Comparison of ENCODE assay signal across 3 fruit fly cellular contexts in genomic region chrX:19752344-19752743, dm6.
A peak's percentile ranks its signal among the peaks of the same experiment; 100 is the strongest.
TF ChIP-seq lines count a peak whose summit lies in the region.

No protein-coding gene starts in this region.

- no peak for TF ChIP-seq CTCF in whole organism, embryonic (GFP tag; optimal IDR thresholded peaks at IDR 0.05; lab: Kevin White, UChicago)

TF ChIP-seq in whole organism, adult, 20 proteins besides CTCF, POLR2A, EP300 and RAD21:
- TF ChIP-seq Clk (GFP tag; optimal IDR thresholded peaks at IDR 0.05; lab: Kevin White, UChicago), result no peak
- TF ChIP-seq CG5204 (GFP tag; optimal IDR thresholded peaks at IDR 0.05; lab: Kevin White, UChicago), result no peak
- peak; percentile 48 for TF ChIP-seq cic (GFP tag; optimal IDR thresholded peaks at IDR 0.05; lab: Kevin White, UChicago)
- TF ChIP-seq Mnt (GFP tag; optimal IDR thresholded peaks at IDR 0.05; lab: Kevin White, UChicago), result peak; percentile 38
- TF ChIP-seq CG7101 (tag; optimal IDR thresholded peaks at IDR 0.05; lab: Kevin White, UChicago), result no peak
- TF ChIP-seq CG12768 (GFP tag; optimal IDR thresholded peaks at IDR 0.05; lab: Kevin White, UChicago), result no peak
- no peak for TF ChIP-seq CG1620 (GFP tag; optimal IDR thresholded peaks at IDR 0.05; lab: Kevin White, UChicago)
- TF ChIP-seq tj (GFP tag; optimal IDR thresholded peaks at IDR 0.05; lab: Kevin White, UChicago), result no peak

TF ChIP-seq in whole organism, embryonic, 481 proteins besides CTCF, POLR2A, EP300 and RAD21 (continues in another document):
- no peak for TF ChIP-seq esg (GFP tag; conservative IDR thresholded peaks at IDR 0.05; lab: Robert Waterston, UW)
- 0 out of 2 replicates have a peak, but pooled peaks have one; percentile 30 for TF ChIP-seq GATAe (GFP tag; conservative IDR thresholded peaks at IDR 0.05; lab: Robert Waterston, UW)
- no peak for TF ChIP-seq CoRest (tag; optimal IDR thresholded peaks at IDR 0.05; lab: Kevin White, UChicago)
- TF ChIP-seq ci (GFP tag; IDR thresholded peaks at IDR 0.05; lab: Robert Waterston, UW), result 0 out of 3 replicates have a peak, but pooled peaks have one; percentile 33
- no peak for TF ChIP-seq nom (GFP tag; optimal IDR thresholded peaks at IDR 0.05; lab: Kevin White, UChicago)
- TF ChIP-seq Tbp (GFP tag; optimal IDR thresholded peaks at IDR 0.05; lab: Kevin White, UChicago), result no peak
- TF ChIP-seq CG34422 (GFP tag; IDR thresholded peaks at IDR 0.05; lab: Robert Waterston, UW), result no peak
- TF ChIP-seq E2f2 (GFP tag; IDR thresholded peaks at IDR 0.05; lab: Robert Waterston, UW), result no peak
- peak; percentile 71 for TF ChIP-seq sug (tag; optimal IDR thresholded peaks at IDR 0.05; lab: Kevin White, UChicago)
- TF ChIP-seq pho (GFP tag; optimal IDR thresholded peaks at IDR 0.05; lab: Kevin White, UChicago), result no peak
- TF ChIP-seq bowl (GFP tag; IDR thresholded peaks at IDR 0.05; lab: Robert Waterston, UW), result no peak
- TF ChIP-seq scrt (GFP tag; optimal IDR thresholded peaks at IDR 0.05; lab: Kevin White, UChicago), result no peak
- peak; percentile 30 for TF ChIP-seq Vsx1 (GFP tag; optimal IDR thresholded peaks at IDR 0.05; lab: Kevin White, UChicago)
- TF ChIP-seq grn (GFP tag; optimal IDR thresholded peaks at IDR 0.05; lab: Kevin White, UChicago), result peak; percentile 88
- TF ChIP-seq CG34376 (GFP tag; optimal IDR thresholded peaks at IDR 0.05; lab: Kevin White, UChicago), result peak; percentile 1
- TF ChIP-seq usp (GFP tag; optimal IDR thresholded peaks at IDR 0.05; lab: Kevin White, UChicago), result no peak
- no peak for TF ChIP-seq CG2202 (tag; optimal IDR thresholded peaks at IDR 0.05; lab: Kevin White, UChicago)
- TF ChIP-seq grau (tag; optimal IDR thresholded peaks at IDR 0.05; lab: Kevin White, UChicago), result no peak
- TF ChIP-seq YL-1 (GFP tag; optimal IDR thresholded peaks at IDR 0.05; lab: Kevin White, UChicago), result no peak
- no peak for TF ChIP-seq CG17385 (GFP tag; optimal IDR thresholded peaks at IDR 0.05; lab: Kevin White, UChicago)
- no peak for TF ChIP-seq HLH4C (GFP tag; IDR thresholded peaks at IDR 0.05; lab: Robert Waterston, UW; ENCODE audit: partially characterized antibody)
- TF ChIP-seq ftz-f1 (GFP tag; optimal IDR thresholded peaks at IDR 0.05; lab: Kevin White, UChicago), result no peak
- peak; percentile 36 for TF ChIP-seq Hey (tag; optimal IDR thresholded peaks at IDR 0.05; lab: Kevin White, UChicago)
- TF ChIP-seq chinmo (GFP tag; IDR thresholded peaks at IDR 0.05; lab: Robert Waterston, UW; ENCODE audit: partially characterized antibody), result 0 out of 4 replicates have a peak, but pooled peaks have one; percentile 56
- peak; percentile 54 for TF ChIP-seq cwo (GFP tag; optimal IDR thresholded peaks at IDR 0.05; lab: Kevin White, UChicago)
- no peak for TF ChIP-seq HHEX (GFP tag; optimal IDR thresholded peaks at IDR 0.05; lab: Kevin White, UChicago)
- no peak for TF ChIP-seq CG11085 (GFP tag; IDR thresholded peaks at IDR 0.05; lab: Robert Waterston, UW)
- peak; percentile 74 for TF ChIP-seq Med (GFP tag; lab: Kevin White, UChicago)
- TF ChIP-seq sqz (GFP tag; optimal IDR thresholded peaks at IDR 0.05; lab: Kevin White, UChicago), result no peak
- peak; percentile 95 for TF ChIP-seq exex (tag; optimal IDR thresholded peaks at IDR 0.05; lab: Kevin White, UChicago)
- TF ChIP-seq CG15601 (tag; optimal IDR thresholded peaks at IDR 0.05; lab: Kevin White, UChicago), result no peak
- TF ChIP-seq h (optimal IDR thresholded peaks at IDR 0.05; lab: Kevin White, UChicago), result no peak
- no peak for TF ChIP-seq sna (GFP tag; IDR thresholded peaks at IDR 0.05; lab: Robert Waterston, UW; ENCODE audit: partially characterized antibody)
- TF ChIP-seq Lim3 (GFP tag; IDR thresholded peaks at IDR 0.05; lab: Robert Waterston, UW), result no peak
- TF ChIP-seq Fer1 (GFP tag; optimal IDR thresholded peaks at IDR 0.05; lab: Kevin White, UChicago), result no peak
- TF ChIP-seq MBD-R2 (GFP tag; IDR thresholded peaks at IDR 0.05; lab: Robert Waterston, UW), result no peak
- TF ChIP-seq CG7556 (GFP tag; optimal IDR thresholded peaks at IDR 0.05; lab: Kevin White, UChicago), result no peak
- peak; percentile 84 for TF ChIP-seq Ets65A (GFP tag; lab: Kevin White, UChicago)
- TF ChIP-seq Pdp1 (GFP tag; optimal IDR thresholded peaks at IDR 0.05; lab: Kevin White, UChicago), result peak in 1 of 2 experiments; percentile 44
- TF ChIP-seq mirr (GFP tag; optimal IDR thresholded peaks at IDR 0.05; lab: Kevin White, UChicago), result peak; percentile 95
- peak; percentile 55 for TF ChIP-seq CG10543 (GFP tag; optimal IDR thresholded peaks at IDR 0.05; lab: Kevin White, UChicago)
- no peak for TF ChIP-seq odd (GFP tag; optimal IDR thresholded peaks at IDR 0.05; lab: Kevin White, UChicago)
- TF ChIP-seq Doc3 (GFP tag; IDR thresholded peaks at IDR 0.05; lab: Robert Waterston, UW; ENCODE audit: partially characterized antibody), result no peak

TF ChIP-seq in whole organism, prepupa, 60 proteins besides CTCF, POLR2A, EP300 and RAD21:
- TF ChIP-seq vri (GFP tag; optimal IDR thresholded peaks at IDR 0.05; lab: Kevin White, UChicago), result peak; percentile 37
- no peak for TF ChIP-seq Hr4 (GFP tag; optimal IDR thresholded peaks at IDR 0.05; lab: Kevin White, UChicago)
